Fruit fly (Drosophila melanogaster) whole organism, adult: Measurements from ENCODE around the gene Rilpl.

Source experiments
- CG11617 ChIP-seq: fragments of 200-800 bp; sonication (Bioruptor generic); optimal IDR thresholded peaks from 2 replicates; lab custom pipeline; 2017; ENCODE audit warnings: mild to moderate bottlenecking, missing biosample characterization, missing genetic modification reagents, missing genetic modification characterization
- CG12768 ChIP-seq: fragments of 200-800 bp; sonication (Bioruptor generic); optimal IDR thresholded peaks from 2 replicates; lab custom pipeline; 2017; ENCODE audit warnings: missing biosample characterization, missing genetic modification characterization, mild to moderate bottlenecking, moderate library complexity, missing genetic modification reagents
- CG14711 ChIP-seq: fragments of 200-800 bp; sonication (Bioruptor generic); optimal IDR thresholded peaks from 2 replicates; lab custom pipeline; 2018; ENCODE audit warnings: missing biosample characterization, mild to moderate bottlenecking, missing genetic modification characterization, moderate library complexity
- CG1620 ChIP-seq: fragments of 200-800 bp; sonication (Bioruptor generic); optimal IDR thresholded peaks from 2 replicates; lab custom pipeline; 2016; ENCODE audit warnings: missing biosample characterization, missing genetic modification characterization
- CG33017 ChIP-seq: fragments of 200-800 bp; sonication (Bioruptor generic); optimal IDR thresholded peaks from 2 replicates; lab custom pipeline; 2018; ENCODE audit warnings: missing biosample characterization, mild to moderate bottlenecking, missing genetic modification characterization, moderate library complexity
- CG5204 ChIP-seq: fragments of 200-800 bp; sonication (Bioruptor generic); optimal IDR thresholded peaks from 2 replicates; lab custom pipeline; 2016; ENCODE audit warnings: missing biosample characterization, missing genetic modification characterization
- CG7045 ChIP-seq: fragments of 200-800 bp; sonication (Bioruptor generic); optimal IDR thresholded peaks from 2 replicates; lab custom pipeline; 2017; ENCODE audit warnings: missing biosample characterization, mild to moderate bottlenecking, missing genetic modification characterization
- CG7101 ChIP-seq: fragments of 200-800 bp; sonication (Bioruptor generic); optimal IDR thresholded peaks from 2 replicates; lab custom pipeline; 2018; ENCODE audit warnings: missing biosample characterization, mild to moderate bottlenecking, missing genetic modification characterization, moderate library complexity
- Clk ChIP-seq: fragments of 200-800 bp; sonication (Bioruptor generic); optimal IDR thresholded peaks from 2 replicates; lab custom pipeline; 2017; ENCODE audit warnings: missing biosample characterization, missing genetic modification characterization
- Crg-1 ChIP-seq: fragments of 200-800 bp; sonication (Bioruptor generic); optimal IDR thresholded peaks from 2 replicates; lab custom pipeline; 2016; ENCODE audit warnings: missing biosample characterization, missing genetic modification characterization
- Hr96 ChIP-seq: fragments of 200-800 bp; sonication (Bioruptor generic); optimal IDR thresholded peaks from 2 replicates; lab custom pipeline; 2016; ENCODE audit warnings: missing biosample characterization, missing genetic modification characterization
- Mnt ChIP-seq: fragments of 200-800 bp; sonication (Bioruptor generic); optimal IDR thresholded peaks from 2 replicates; lab custom pipeline; 2016; ENCODE audit warnings: missing biosample characterization, mild to moderate bottlenecking, missing genetic modification characterization
- bab1 ChIP-seq: fragments of 200-800 bp; sonication (Bioruptor generic); optimal IDR thresholded peaks from 3 replicates; lab custom pipeline; 2019; ENCODE audit warnings: missing biosample characterization, mild to moderate bottlenecking, missing genetic modification characterization, moderate library complexity
- cic ChIP-seq: fragments of 200-800 bp; sonication (Bioruptor generic); optimal IDR thresholded peaks from 2 replicates; lab custom pipeline; 2017; ENCODE audit warnings: missing biosample characterization, mild to moderate bottlenecking, missing genetic modification characterization, moderate library complexity
- cnc ChIP-seq, 2 experiments: fragments of >200 bp; optimal IDR thresholded peaks; 2 replicates each; lab custom pipeline; 2017
- kay ChIP-seq: fragments of 200-800 bp; sonication (Bioruptor generic); peaks from one replicate; lab custom pipeline; 2016; ENCODE audit warnings: missing biosample characterization, missing genetic modification characterization, borderline replicate concordance
- ovo ChIP-seq: fragments of 200-800 bp; sonication (Bioruptor generic); optimal IDR thresholded peaks from 2 replicates; lab custom pipeline; 2016; ENCODE audit warnings: missing biosample characterization, missing genetic modification characterization
- pad ChIP-seq: fragments of 200-800 bp; sonication (Bioruptor generic); optimal IDR thresholded peaks from 3 replicates; lab custom pipeline; 2017; ENCODE audit warnings: missing biosample characterization, missing genetic modification characterization, mild to moderate bottlenecking, moderate library complexity, missing genetic modification reagents
- tj ChIP-seq: fragments of 200-800 bp; sonication (Bioruptor generic); optimal IDR thresholded peaks from 3 replicates; lab custom pipeline; 2017; ENCODE audit warnings: missing biosample characterization, mild to moderate bottlenecking, missing genetic modification characterization, moderate library complexity
- toe ChIP-seq: fragments of 200-800 bp; sonication (Bioruptor generic); optimal IDR thresholded peaks from 2 replicates; lab custom pipeline; 2016; ENCODE audit warnings: missing biosample characterization, missing genetic modification characterization

Rilpl gene

dm6 chrX:1398455-1399055, 5.7 kb downstream of the Rilpl start:
- TF ChIP-seq Hr96 (GFP tag; lab: Kevin White, UChicago) (peak; percentile 22), CG14711 (tag; lab: Kevin White, UChicago) (no peak), cic (GFP tag; lab: Kevin White, UChicago) (no peak), toe (GFP tag; lab: Kevin White, UChicago) (peak; percentile 19), CG7101 (tag; lab: Kevin White, UChicago) (peak; percentile 34), pad (GFP tag; lab: Kevin White, UChicago) (peak; percentile 44), tj (GFP tag; lab: Kevin White, UChicago) (no peak), CG33017 (tag; lab: Kevin White, UChicago) (no peak), CG1620 (GFP tag; lab: Kevin White, UChicago) (no peak)

DNA sequence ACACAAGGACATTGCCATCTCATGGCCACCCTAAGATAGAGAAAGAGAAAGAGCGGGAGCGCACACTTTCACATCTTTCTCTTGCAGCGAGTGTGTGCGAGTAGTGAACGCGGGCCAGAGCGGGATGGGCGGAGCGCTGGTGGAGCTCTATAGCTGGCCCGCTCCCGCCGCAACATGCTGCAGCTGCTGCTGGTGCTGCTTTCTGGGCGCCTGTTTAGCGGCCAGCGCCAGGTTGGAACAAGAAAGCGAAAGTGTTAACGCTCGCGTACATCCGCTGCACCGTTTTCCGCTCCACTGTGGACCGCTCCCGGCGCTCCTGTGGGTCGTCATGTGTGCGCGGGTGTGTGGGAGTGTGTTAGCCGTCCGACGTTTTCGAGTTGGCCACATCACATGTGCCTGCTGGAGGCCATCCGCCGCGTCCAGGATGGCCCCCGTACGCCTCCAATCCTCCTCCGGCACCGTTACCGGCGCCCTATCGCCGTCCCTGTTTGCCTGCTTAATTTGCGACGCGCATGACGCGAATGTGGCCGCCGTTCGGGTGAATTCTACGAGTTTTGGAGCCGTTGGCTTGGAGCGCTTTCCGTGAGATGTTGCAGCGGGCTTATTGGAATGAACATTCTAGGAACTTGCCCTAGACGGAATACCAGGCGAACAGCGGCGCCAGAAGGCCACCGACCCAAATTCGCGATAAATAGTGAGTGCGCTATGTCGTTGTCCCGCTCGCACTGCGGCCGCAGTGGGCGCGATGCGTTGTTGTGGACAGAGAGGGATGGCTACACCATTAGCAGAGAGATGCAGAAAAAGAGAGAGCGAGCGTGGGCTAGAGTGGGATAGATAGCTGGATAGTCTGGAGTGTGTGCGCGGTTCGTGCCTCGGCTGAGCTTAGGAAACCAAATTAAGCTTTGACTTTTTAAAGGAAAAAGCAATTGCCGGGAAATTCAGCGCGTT, 6.5 kb downstream of the Rilpl start:
- TF ChIP-seq Mnt (peak; percentile 79), CG1620 (GFP tag; lab: Kevin White, UChicago) (peak; percentile 6), CG14711 (tag; lab: Kevin White, UChicago) (no peak), Hr96 (GFP tag; lab: Kevin White, UChicago) (peak; percentile 45), kay (GFP tag; lab: Kevin White, UChicago) (no peak), CG5204 (GFP tag; lab: Kevin White, UChicago) (peak; percentile 27), CG11617 (peak; percentile 71), cic (GFP tag; lab: Kevin White, UChicago) (peak; percentile 79), CG7045 (peak; percentile 52), bab1 (GFP tag; lab: Kevin White, UChicago) (no peak), ovo (GFP tag; lab: Kevin White, UChicago) (peak; percentile 87), CG7101 (tag; lab: Kevin White, UChicago) (no peak), Clk (GFP tag; lab: Kevin White, UChicago) (peak; percentile 22), cnc (optimal IDR thresholded peaks at IDR 0.05; lab: Kevin White, UChicago) (no peak), tj (GFP tag; lab: Kevin White, UChicago) (peak; percentile 50), CG33017 (tag; lab: Kevin White, UChicago) (no peak), toe (GFP tag; lab: Kevin White, UChicago) (no peak), CG12768 (peak; percentile 82), pad (GFP tag; lab: Kevin White, UChicago) (peak; percentile 63), Crg-1 (no peak)

DNA sequence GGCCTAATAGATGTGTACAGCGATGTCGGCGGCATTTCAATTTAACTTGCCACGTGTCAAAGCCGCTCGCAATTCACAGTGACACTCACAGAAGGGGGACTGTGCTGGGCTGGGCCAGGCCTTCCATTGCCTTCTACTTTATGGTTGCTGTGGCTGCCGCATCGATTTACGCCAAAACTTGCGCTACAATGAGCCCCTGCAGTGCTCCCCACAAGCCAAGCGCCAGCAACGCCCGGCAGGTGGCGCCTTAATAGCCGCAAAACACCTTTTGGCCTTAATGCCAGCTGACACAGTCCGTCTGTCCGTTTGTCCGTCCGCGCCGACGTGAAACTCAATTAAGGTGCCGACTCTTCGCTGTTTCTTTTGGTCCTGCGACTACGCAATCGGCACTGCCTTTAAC, 12.2 kb downstream of the Rilpl start:
- TF ChIP-seq CG33017 (tag; lab: Kevin White, UChicago) = no peak
- no peak for TF ChIP-seq toe (GFP tag; lab: Kevin White, UChicago)
- no peak for TF ChIP-seq cnc (optimal IDR thresholded peaks at IDR 0.05; lab: Kevin White, UChicago)
- TF ChIP-seq ovo (GFP tag; lab: Kevin White, UChicago) = no peak

DNA sequence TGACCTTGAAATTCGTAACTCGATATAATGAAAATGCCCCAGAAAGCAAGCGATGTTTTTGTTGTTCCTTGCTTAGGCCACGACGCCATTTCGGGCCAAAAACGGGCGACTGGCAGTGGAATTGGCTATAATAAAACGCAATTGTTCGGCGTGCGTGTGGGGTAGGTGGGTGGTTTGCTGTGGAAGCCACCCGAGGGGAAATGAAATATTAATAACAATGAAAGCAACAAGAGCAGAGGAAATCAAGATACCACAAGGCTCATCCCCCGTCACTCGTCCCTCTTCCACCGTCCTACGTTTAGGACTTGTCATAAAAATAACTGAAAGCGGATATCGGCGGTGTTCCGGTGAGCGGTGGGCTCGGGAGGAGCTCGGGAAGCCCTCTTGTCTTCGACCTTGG, 12.9 kb downstream of the Rilpl start:
- TF ChIP-seq Mnt (no peak), CG12768 (no peak), cic (GFP tag; lab: Kevin White, UChicago) (no peak), pad (GFP tag; lab: Kevin White, UChicago) (no peak), Hr96 (GFP tag; lab: Kevin White, UChicago) (no peak), CG14711 (tag; lab: Kevin White, UChicago) (no peak), Crg-1 (no peak), CG1620 (GFP tag; lab: Kevin White, UChicago) (no peak), tj (GFP tag; lab: Kevin White, UChicago) (no peak), ovo (GFP tag; lab: Kevin White, UChicago) (no peak), CG5204 (GFP tag; lab: Kevin White, UChicago) (no peak), CG33017 (tag; lab: Kevin White, UChicago) (no peak), cnc (optimal IDR thresholded peaks at IDR 0.05; lab: Kevin White, UChicago) (no peak), Clk (GFP tag; lab: Kevin White, UChicago) (no peak), CG7045 (no peak)

DNA sequence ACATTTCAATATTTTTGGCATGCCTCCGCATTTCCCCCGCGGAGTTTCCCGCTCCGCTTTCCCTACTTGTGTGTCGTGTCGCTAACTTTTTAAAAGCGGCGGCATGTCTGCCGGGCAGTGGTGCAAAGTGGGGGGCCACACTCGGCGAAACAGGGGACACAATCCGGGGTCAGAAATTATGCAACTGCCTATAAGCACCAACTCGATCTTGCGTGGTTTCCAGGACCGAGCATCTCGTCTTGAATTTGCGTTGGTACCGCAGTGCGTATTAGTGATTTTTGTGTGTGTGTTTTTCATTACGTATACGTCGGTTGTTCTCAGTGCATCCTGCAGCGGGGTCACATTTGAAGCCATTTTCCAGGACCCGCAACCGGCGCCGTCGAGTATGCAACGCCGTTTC, 14.8 kb downstream of the Rilpl start:
- TF ChIP-seq cic (GFP tag; lab: Kevin White, UChicago) = no peak

- TF ChIP-seq Clk (GFP tag; lab: Kevin White, UChicago) = no peak
- no peak for TF ChIP-seq CG33017 (tag; lab: Kevin White, UChicago)
- no peak for TF ChIP-seq pad (GFP tag; lab: Kevin White, UChicago)
- TF ChIP-seq CG12768 = no peak
Measured at dm6 chrX:1408964-1409363, 16.1 kb downstream of the Rilpl start, which contains the start of gene futsch. Gene futsch (plus strand): TSS chrX:1409069.
